Fruit fly (Drosophila melanogaster): ENCODE results near the gene Madm.

Madm gene

dm6 chr3R:5742278-5743196, at the start of gene Madm, which contains the start of gene Sym:
Gene Madm (plus strand): TSS chr3R:5742510.
Gene Sym (minus strand): TSS chr3R:5742476.
- no peak for TF ChIP-seq Jra (GFP tag; optimal IDR thresholded peaks at IDR 0.05)
- peak; percentile 11 for TF ChIP-seq Sp1 (GFP tag; optimal IDR thresholded peaks at IDR 0.05)
- TF ChIP-seq brk (GFP tag; optimal IDR thresholded peaks at IDR 0.05), result no peak
- TF ChIP-seq dl (GFP tag; optimal IDR thresholded peaks at IDR 0.05; ENCODE audit: insufficient read depth in 1 of 2, partially characterized antibody in 2 of 2), result no peak
- no peak for TF ChIP-seq Dfd (GFP tag; optimal IDR thresholded peaks at IDR 0.05)
- TF ChIP-seq OdsH (GFP tag; optimal IDR thresholded peaks at IDR 0.05), result peak; percentile 29
- TF ChIP-seq h (GFP tag; optimal IDR thresholded peaks at IDR 0.05), result peak; percentile 62
- no peak for TF ChIP-seq Vsx2 (GFP tag; optimal IDR thresholded peaks at IDR 0.05; ENCODE audit: partially characterized antibody)
- no peak for TF ChIP-seq Rel (GFP tag; optimal IDR thresholded peaks at IDR 0.05)
- TF ChIP-seq Rel (tag; optimal IDR thresholded peaks at IDR 0.05), result no peak
- TF ChIP-seq N (GFP tag; optimal IDR thresholded peaks at IDR 0.05), result no peak
- TF ChIP-seq Hr78 (GFP tag; optimal IDR thresholded peaks at IDR 0.05), result no peak
- no peak for TF ChIP-seq dmrt93B (GFP tag; optimal IDR thresholded peaks at IDR 0.05)
- no peak for TF ChIP-seq sv (GFP tag; optimal IDR thresholded peaks at IDR 0.05)
- peak; percentile 20 for TF ChIP-seq HLH106 (tag; optimal IDR thresholded peaks at IDR 0.05)
- TF ChIP-seq br (GFP tag; optimal IDR thresholded peaks at IDR 0.05), result peak; percentile 57
- peak; percentile 48 for TF ChIP-seq fru (GFP tag; optimal IDR thresholded peaks at IDR 0.05)
- TF ChIP-seq Abd-B (GFP tag; optimal IDR thresholded peaks at IDR 0.05), result no peak
- TF ChIP-seq tai (GFP tag; optimal IDR thresholded peaks at IDR 0.05), result no peak
- no peak for TF ChIP-seq usp (GFP tag; optimal IDR thresholded peaks at IDR 0.05)
- no peak for TF ChIP-seq jim (GFP tag; optimal IDR thresholded peaks at IDR 0.05)
- no peak for TF ChIP-seq pan (optimal IDR thresholded peaks at IDR 0.05)
- no peak for TF ChIP-seq sage (GFP tag; optimal IDR thresholded peaks at IDR 0.05)
- no peak for TF ChIP-seq Hnf4 (GFP tag; optimal IDR thresholded peaks at IDR 0.05)
- TF ChIP-seq dsf (GFP tag; optimal IDR thresholded peaks at IDR 0.05; ENCODE audit: borderline replicate concordance), result peak; percentile 26
- no peak for TF ChIP-seq CG32264 (GFP tag; optimal IDR thresholded peaks at IDR 0.05)
- TF ChIP-seq CrebA (GFP tag; optimal IDR thresholded peaks at IDR 0.05; ENCODE audit: borderline replicate concordance), result no peak
- TF ChIP-seq Mio (GFP tag; optimal IDR thresholded peaks at IDR 0.05), result no peak
- TF ChIP-seq rgr (GFP tag; optimal IDR thresholded peaks at IDR 0.05), result peak; percentile 2
- peak; percentile 84 for TF ChIP-seq Myc (optimal IDR thresholded peaks at IDR 0.05)
- peak; percentile 27 for TF ChIP-seq ey (GFP tag; optimal IDR thresholded peaks at IDR 0.05)
- peak; percentile 74 for TF ChIP-seq woc (GFP tag; optimal IDR thresholded peaks at IDR 0.05)
- no peak for TF ChIP-seq GATAd (GFP tag; optimal IDR thresholded peaks at IDR 0.05)
- TF ChIP-seq CG9705 (GFP tag; optimal IDR thresholded peaks at IDR 0.05), result no peak
- TF ChIP-seq psq (GFP tag; optimal IDR thresholded peaks at IDR 0.05), result peak; percentile 15
- TF ChIP-seq Hr83 (GFP tag; optimal IDR thresholded peaks at IDR 0.05; ENCODE audit: poor library complexity, severe bottlenecking), result no peak
- TF ChIP-seq foxo (GFP tag; optimal IDR thresholded peaks at IDR 0.05), result peak in 1 of 2 experiments; percentile 39
- peak; percentile 37 for TF ChIP-seq lola (GFP tag; optimal IDR thresholded peaks at IDR 0.05)
- TF ChIP-seq Dif (GFP tag; optimal IDR thresholded peaks at IDR 0.05; ENCODE audit: partially characterized antibody), result no peak

DNA sequence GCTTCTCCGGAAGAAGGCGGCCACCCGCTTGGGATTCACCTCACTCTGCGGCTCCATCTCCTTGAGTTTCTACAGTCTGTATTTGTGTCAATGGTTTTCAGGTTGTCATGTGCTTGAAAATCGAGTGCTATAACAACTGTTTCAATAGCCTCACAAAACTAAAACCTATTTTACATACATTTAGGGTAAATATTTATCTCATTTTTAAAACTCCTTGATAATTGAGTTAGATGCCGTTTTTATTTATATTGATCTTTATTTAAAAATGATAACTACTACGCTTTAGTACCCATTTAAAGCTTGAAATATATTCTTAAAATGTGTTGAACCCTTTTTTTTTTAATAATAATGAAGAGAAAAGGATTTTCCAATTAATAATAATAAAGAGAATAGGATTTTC, 49.1 kb upstream of the Madm start, which contains the start of gene CG2104:
TSS of gene CG2104 (minus strand) at position 101 of the 400 bp plus-strand sequence.
- no peak for TF ChIP-seq Sp1 (GFP tag; optimal IDR thresholded peaks at IDR 0.05)
- no peak for TF ChIP-seq CrebA (GFP tag; optimal IDR thresholded peaks at IDR 0.05; ENCODE audit: borderline replicate concordance)
